Worm (Caenorhabditis elegans): ENCODE measurements around the gene msp-55.

Gene msp-55

DNA sequence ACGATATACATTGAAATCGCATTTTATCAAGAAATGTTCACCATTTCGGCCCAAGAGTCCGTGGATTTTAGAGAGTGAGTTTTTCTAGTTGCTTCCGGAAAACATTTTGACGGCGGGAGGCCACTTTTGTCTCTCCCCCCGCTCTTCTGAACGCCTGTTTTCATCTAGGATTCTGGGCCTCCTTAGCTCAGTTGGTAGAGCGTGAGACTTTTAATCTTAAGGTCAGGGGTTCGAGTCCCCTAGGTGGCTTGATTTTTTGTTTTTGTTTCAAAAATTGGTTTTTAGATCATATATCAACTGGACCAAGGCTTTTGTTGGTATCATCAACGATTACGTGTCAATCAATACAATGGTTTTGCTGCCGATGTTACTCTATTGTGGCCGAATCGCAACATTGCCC is 17.1 kb downstream of the msp-55 start (continued):
- TF ChIP-seq hmg-1.2 (GFP tag; IDR thresholded peaks at IDR 0.05), result peak; percentile 66; the same call in 1 of the 2 replicates
- no peak for TF ChIP-seq Y56A3A.18 (GFP tag; IDR thresholded peaks at IDR 0.05)
- TF ChIP-seq ztf-28 (GFP tag; IDR thresholded peaks at IDR 0.05), result peak; percentile 78
- no peak; the same call in none of the 2 replicates for TF ChIP-seq pbrm-1 (GFP tag; IDR thresholded peaks at IDR 0.05)
- TF ChIP-seq hlh-12 (tag; optimal IDR thresholded peaks at IDR 0.05), result peak; percentile 40
- no peak for TF ChIP-seq ama-1 (optimal IDR thresholded peaks at IDR 0.05)
- TF ChIP-seq ama-1 (GFP tag; optimal IDR thresholded peaks at IDR 0.05), result no peak
- no peak; the same call in 1 of the 2 replicates for TF ChIP-seq Y67H2A.10 (GFP tag; conservative IDR thresholded peaks at IDR 0.05)
- TF ChIP-seq ztf-25 (GFP tag; IDR thresholded peaks at IDR 0.05), result peak; percentile 93
- TF ChIP-seq ZK185.1 (tag; optimal IDR thresholded peaks at IDR 0.05; ENCODE audit: poor library complexity, severe bottlenecking), result peak; percentile 47
- peak; percentile 44 for TF ChIP-seq unc-130 (GFP tag; optimal IDR thresholded peaks at IDR 0.05)
- no peak for TF ChIP-seq ztf-26 (tag; optimal IDR thresholded peaks at IDR 0.05)
- TF ChIP-seq Y53F4B.3 (GFP tag; IDR thresholded peaks at IDR 0.05), result no peak
- no peak for TF ChIP-seq Y53G8AR.9 (GFP tag; conservative IDR thresholded peaks at IDR 0.05)
- 0 out of 2 replicates have a peak, but pooled peaks have one; percentile 62 for TF ChIP-seq Y79H2A.3 (GFP tag; conservative IDR thresholded peaks at IDR 0.05)
- 0 out of 2 replicates have a peak, but pooled peaks have one; percentile 22 for TF ChIP-seq bed-2 (GFP tag; IDR thresholded peaks at IDR 0.05)
- TF ChIP-seq rpc-1 (optimal IDR thresholded peaks at IDR 0.05), result peak; percentile 88
- TF ChIP-seq rpc-1 (tag; optimal IDR thresholded peaks at IDR 0.05), result peak; percentile 97
- peak in 1 of 2 experiments; percentile 8 for TF ChIP-seq let-607 (tag; optimal IDR thresholded peaks at IDR 0.05)
- no peak for TF ChIP-seq madf-6 (GFP tag; IDR thresholded peaks at IDR 0.05)
- peak; percentile 98 for TF ChIP-seq lin-26 (GFP tag; IDR thresholded peaks at IDR 0.05)
- no peak for TF ChIP-seq nhr-80 (tag; optimal IDR thresholded peaks at IDR 0.05)
- TF ChIP-seq chd-7 (tag; optimal IDR thresholded peaks at IDR 0.05), result no peak
- no peak for TF ChIP-seq ets-4 (GFP tag; optimal IDR thresholded peaks at IDR 0.05)
- peak; percentile 80 for TF ChIP-seq mxl-1 (tag; optimal IDR thresholded peaks at IDR 0.05)
- peak; percentile 34 for TF ChIP-seq snpc-1.1 (tag; optimal IDR thresholded peaks at IDR 0.05; ENCODE audit: insufficient read depth)
- peak; percentile 82 for TF ChIP-seq snpc-4 (GFP tag; optimal IDR thresholded peaks at IDR 0.05)
- peak; percentile 26 to 95 (median 92) for TF ChIP-seq snpc-4 (tag; optimal IDR thresholded peaks at IDR 0.05)
- no peak for TF ChIP-seq mel-28 (tag; optimal IDR thresholded peaks at IDR 0.05; ENCODE audit: borderline replicate concordance)
- TF ChIP-seq F37B4.10 (GFP tag; IDR thresholded peaks at IDR 0.05), result no peak
- no peak for TF ChIP-seq F33H1.4 (GFP tag; IDR thresholded peaks at IDR 0.05)
- TF ChIP-seq nfyb-1 (GFP tag; IDR thresholded peaks at IDR 0.05), result peak; percentile 87
- no peak for TF ChIP-seq efl-1 (GFP tag; optimal IDR thresholded peaks at IDR 0.05)
- peak; percentile 88 for TF ChIP-seq nhr-90 (tag; optimal IDR thresholded peaks at IDR 0.05)
- no peak for TF ChIP-seq lin-35 (GFP tag; optimal IDR thresholded peaks at IDR 0.05)
- no peak for TF ChIP-seq mcd-1 (GFP tag; IDR thresholded peaks at IDR 0.05)
- TF ChIP-seq nfya-1 (tag; optimal IDR thresholded peaks at IDR 0.05; ENCODE audit: borderline replicate concordance, insufficient read depth), result no peak
- no peak for TF ChIP-seq ceh-58 (GFP tag; IDR thresholded peaks at IDR 0.05)
- no peak for TF ChIP-seq ztf-22 (GFP tag; optimal IDR thresholded peaks at IDR 0.05)
- TF ChIP-seq die-1 (tag; optimal IDR thresholded peaks at IDR 0.05), result peak; percentile 86
- peak; percentile 44 for TF ChIP-seq snpc-1.3 (tag; optimal IDR thresholded peaks at IDR 0.05; ENCODE audit: insufficient read depth)
- TF ChIP-seq mes-4 (tag; optimal IDR thresholded peaks at IDR 0.05), result no peak
- TF ChIP-seq aptf-2 (GFP tag; conservative IDR thresholded peaks at IDR 0.05), result no peak
- TF ChIP-seq rcor-1 (GFP tag; IDR thresholded peaks at IDR 0.05), result no peak; the same call in 1 of the 2 replicates
- peak; percentile 49 for TF ChIP-seq hrde-1 (tag; optimal IDR thresholded peaks at IDR 0.05; ENCODE audit: borderline replicate concordance)
- TF ChIP-seq nhr-179 (tag; optimal IDR thresholded peaks at IDR 0.05), result no peak
- peak; percentile 84 for TF ChIP-seq him-1 (tag; optimal IDR thresholded peaks at IDR 0.05)
- TF ChIP-seq C17E4.6 (GFP tag; IDR thresholded peaks at IDR 0.05), result no peak
- peak; percentile 65; the same call in 1 of the 2 replicates for TF ChIP-seq madf-3 (GFP tag; IDR thresholded peaks at IDR 0.05)

Data from whole organism, young adult.